Worm (Caenorhabditis elegans) whole organism, young adult: Measurements from ENCODE around the gene F01G4.6.
"Not testable (repeated sequence)": the region's sequence is repeated elsewhere in the genome, so short reads cannot be mapped to it uniquely, and the experiment has no call there.

ENCODE experiments used
- F22D6.2 ChIP-seq: sonication (generic microtip); optimal IDR thresholded peaks from 2 replicates; lab custom pipeline; 2016; ENCODE audit warnings: mild to moderate bottlenecking, missing genetic modification characterization, missing compliant biosample characterization
- F55B11.4 ChIP-seq: sonication (generic microtip); optimal IDR thresholded peaks from 2 replicates; lab custom pipeline; 2016; ENCODE audit warnings: missing compliant biosample characterization, missing genetic modification characterization, borderline replicate concordance; ENCODE audit not compliant: insufficient read depth
- T26A5.8 ChIP-seq: sonication (generic microtip); optimal IDR thresholded peaks from 2 replicates; lab custom pipeline; 2016; ENCODE audit warnings: missing genetic modification characterization, missing compliant biosample characterization
- ama-1 ChIP-seq, 3 experiments: fragments of 150-350 bp in 1 of 3; sonication (generic microtip) in 2 of 3; optimal IDR thresholded peaks; 2 replicates each; lab custom pipeline; 2014 to 2018; ENCODE audit warnings: missing biosample characterization in 2 of 3, missing genetic modification characterization in 2 of 3, missing genetic modification reagents in 2 of 3
- atf-7 ChIP-seq: sonication (generic microtip); optimal IDR thresholded peaks from 2 replicates; lab custom pipeline; 2017; ENCODE audit warnings: mild to moderate bottlenecking, missing genetic modification characterization, missing compliant biosample characterization
- ceh-100 ChIP-seq: fragments of 200-800 bp; sonication (Bioruptor generic); IDR thresholded peaks from 2 replicates; pipeline ENCODE4 v1.3.6; 2022; ENCODE audit warnings: missing genetic modification reagents, missing genetic modification characterization, missing compliant biosample characterization
- fkh-3 ChIP-seq: sonication (generic microtip); optimal IDR thresholded peaks from 2 replicates; lab custom pipeline; 2016; ENCODE audit warnings: mild to moderate bottlenecking, missing genetic modification characterization, missing compliant biosample characterization
- snpc-1.1 ChIP-seq: sonication (generic microtip); optimal IDR thresholded peaks from 2 replicates; lab custom pipeline; 2017; ENCODE audit warnings: missing genetic modification characterization, mild to moderate bottlenecking, missing compliant biosample characterization, antibody characterized with exemption, moderate library complexity, missing genotype, missing genetic modification reagents; ENCODE audit not compliant: insufficient read depth
- somi-1 ChIP-seq: fragments of 200-800 bp; sonication (Bioruptor generic); optimal IDR thresholded peaks from 2 replicates; lab custom pipeline; 2018; ENCODE audit warnings: mild to moderate bottlenecking, missing genetic modification characterization, missing compliant biosample characterization

ce11 chrIV:11179123-11179740 lies 29.9 kb upstream of the F01G4.6 start, which contains the start of gene cpt-2:
- not testable (repeated sequence) for TF ChIP-seq F55B11.4; fkh-3; T26A5.8 (tag; lab: Kevin White, UChicago); ama-1 (optimal IDR thresholded peaks at IDR 0.05; lab: Kevin White, UChicago); ama-1 (GFP tag; optimal IDR thresholded peaks at IDR 0.05; lab: Kevin White, UChicago); snpc-1.1
- TF ChIP-seq atf-7 (peak; percentile 73), F22D6.2 (tag; lab: Kevin White, UChicago) (peak; percentile 35), somi-1 (GFP tag; lab: Kevin White, UChicago) (peak; percentile 34), ceh-100 (GFP tag; lab: Robert Waterston, UW) (peak; percentile 98)
